Worm (Caenorhabditis elegans): ENCODE measurements around the gene npl-4.1.
A peak's percentile ranks its signal among the peaks of the same experiment; 100 is the strongest.

The npl-4.1 gene

DNA sequence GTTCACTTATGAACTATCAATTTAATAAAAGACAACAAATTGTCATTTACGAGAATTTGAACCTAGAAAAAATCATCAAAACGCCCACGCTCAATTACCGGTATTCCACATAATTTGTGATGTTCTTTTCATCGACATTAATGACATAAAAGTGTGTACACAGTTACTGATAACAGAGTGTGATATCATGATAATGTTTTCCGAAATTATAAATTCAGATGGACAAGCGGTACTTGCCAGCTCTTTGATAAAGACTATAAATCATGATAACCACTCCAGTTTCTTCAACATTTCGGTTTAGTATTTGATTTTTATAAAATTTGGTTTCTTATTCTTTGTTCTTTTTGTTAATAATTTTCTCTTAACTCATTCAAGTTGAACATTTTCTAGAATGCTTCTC is 45.4 kb upstream of the npl-4.1 start, which contains the start of gene lys-8 (continued):
- TF ChIP-seq daf-16 (GFP tag; optimal IDR thresholded peaks at IDR 0.05) (no peak), daf-16 (tag; optimal IDR thresholded peaks at IDR 0.05) (peak; percentile 98), pha-4 (GFP tag; IDR thresholded peaks at IDR 0.05) (no peak), pha-4 (tag; optimal IDR thresholded peaks at IDR 0.05) (no peak), ceh-44 (GFP tag; IDR thresholded peaks at IDR 0.05) (no peak), F44E2.7 (GFP tag; IDR thresholded peaks at IDR 0.05) (no peak), lin-29 (GFP tag; IDR thresholded peaks at IDR 0.05) (no peak), ceh-62 (tag; optimal IDR thresholded peaks at IDR 0.05) (no peak), unc-130 (GFP tag; optimal IDR thresholded peaks at IDR 0.05) (no peak), dve-1 (tag; optimal IDR thresholded peaks at IDR 0.05; ENCODE audit: insufficient read depth) (peak; percentile 89), F37D6.2 (tag; optimal IDR thresholded peaks at IDR 0.05) (no peak), pqm-1 (tag; optimal IDR thresholded peaks at IDR 0.05) (peak; percentile 99), Y5F2A.4 (GFP tag; optimal IDR thresholded peaks at IDR 0.05) (no peak), nhr-28 (tag; optimal IDR thresholded peaks at IDR 0.05) (peak; percentile 95), jun-1 (tag; optimal IDR thresholded peaks at IDR 0.05) (no peak), aha-1 (tag) (no peak), nhr-48 (tag; optimal IDR thresholded peaks at IDR 0.05) (peak; percentile 33), nhr-6 (tag; optimal IDR thresholded peaks at IDR 0.05) (no peak), ZK337.2 (GFP tag; IDR thresholded peaks at IDR 0.05) (no peak), lin-15B (tag; optimal IDR thresholded peaks at IDR 0.05) (no peak), zag-1 (tag; optimal IDR thresholded peaks at IDR 0.05) (no peak), nhr-41 (GFP tag; IDR thresholded peaks at IDR 0.05) (no peak), fos-1 (tag; optimal IDR thresholded peaks at IDR 0.05) (no peak), Y105C5A.15 (GFP tag; IDR thresholded peaks at IDR 0.05) (no peak), zfp-3 (GFP tag; conservative IDR thresholded peaks at IDR 0.05) (no peak), nhr-42 (GFP tag; IDR thresholded peaks at IDR 0.05) (no peak), hlh-30 (tag; optimal IDR thresholded peaks at IDR 0.05; ENCODE audit: insufficient read depth) (no peak), gei-8 (GFP tag; optimal IDR thresholded peaks at IDR 0.05) (no peak), ces-1 (GFP tag; optimal IDR thresholded peaks at IDR 0.05) (no peak), ztf-7 (tag; optimal IDR thresholded peaks at IDR 0.05) (no peak), nhr-11 (tag; optimal IDR thresholded peaks at IDR 0.05) (no peak), lin-38 (GFP tag; IDR thresholded peaks at IDR 0.05) (no peak), spr-3 (GFP tag; optimal IDR thresholded peaks at IDR 0.05) (no peak), mxl-3 (GFP tag; optimal IDR thresholded peaks at IDR 0.05) (peak; percentile 35), nhr-237 (tag; optimal IDR thresholded peaks at IDR 0.05) (no peak), set-16 (GFP tag; IDR thresholded peaks at IDR 0.05) (no peak), Y48G9A.11 (GFP tag; IDR thresholded peaks at IDR 0.05) (no peak), daf-12 (tag; optimal IDR thresholded peaks at IDR 0.05) (no peak), dmd-6 (GFP tag; IDR thresholded peaks at IDR 0.05) (peak; percentile 93), ztf-11 (tag; optimal IDR thresholded peaks at IDR 0.05) (no peak), daf-8 (GFP tag; IDR thresholded peaks at IDR 0.05) (no peak), ceh-32 (tag; optimal IDR thresholded peaks at IDR 0.05; ENCODE audit: poor library complexity) (no peak), hlh-11 (tag; optimal IDR thresholded peaks at IDR 0.05) (peak; percentile 90), zip-11 (GFP tag; IDR thresholded peaks at IDR 0.05) (no peak), D1046.2 (GFP tag; IDR thresholded peaks at IDR 0.05) (no peak), Y75B8A.6 (GFP tag; IDR thresholded peaks at IDR 0.05) (no peak), F26F4.8 (GFP tag; conservative IDR thresholded peaks at IDR 0.05) (no peak), unc-39 (tag; optimal IDR thresholded peaks at IDR 0.05) (no peak), T20F7.1 (GFP tag; optimal IDR thresholded peaks at IDR 0.05) (peak; percentile 45), cey-2 (tag; optimal IDR thresholded peaks at IDR 0.05; ENCODE audit: borderline replicate concordance, insufficient read depth) (no peak), egl-27 (tag; optimal IDR thresholded peaks at IDR 0.05) (no peak), aly-2 (tag; optimal IDR thresholded peaks at IDR 0.05) (no peak), ZK546.5 (tag; optimal IDR thresholded peaks at IDR 0.05) (no peak), nhr-77 (tag; optimal IDR thresholded peaks at IDR 0.05) (peak; percentile 78)

All from whole organism, L4 larva.